Fruit fly (Drosophila melanogaster): ENCODE measurements around the gene CG5376.

CG5376 gene

DNA sequence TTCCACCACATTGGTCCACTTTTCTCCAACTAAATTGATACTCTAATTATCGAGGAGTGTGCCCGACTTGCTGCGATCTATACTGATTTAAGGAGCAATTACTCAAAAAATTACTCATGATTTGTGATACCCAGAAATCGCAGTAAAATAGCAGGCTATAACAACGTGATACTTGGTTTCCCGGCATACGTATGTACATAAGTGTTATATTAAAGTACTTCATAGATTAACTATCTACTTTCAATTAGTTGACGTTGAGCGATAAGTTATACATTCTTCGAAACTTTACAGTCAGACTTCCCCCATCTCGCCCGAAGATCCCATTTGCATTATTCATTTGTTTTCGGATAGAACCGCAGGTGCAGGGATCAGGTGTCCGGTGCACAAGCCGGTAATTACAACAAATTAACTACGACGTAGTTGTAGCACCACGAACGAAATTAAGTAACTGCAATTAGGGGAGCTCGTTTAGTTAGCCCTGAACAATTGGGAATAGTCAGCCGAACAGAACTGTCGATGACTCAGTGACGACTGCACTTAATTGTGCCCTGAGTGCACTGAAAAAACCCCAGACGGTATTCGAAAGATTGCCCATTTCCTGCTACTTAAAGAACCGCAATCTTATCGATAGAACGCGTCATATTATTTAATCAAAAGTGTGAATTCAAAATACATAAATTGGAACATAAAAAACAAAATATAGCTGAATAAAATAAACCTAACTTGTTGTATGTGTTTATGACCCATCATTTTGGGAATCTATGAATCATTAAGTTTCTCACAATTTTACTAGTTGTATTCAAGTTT is 37.0 kb upstream of the CG5376 start:
- TF ChIP-seq Sin3A (optimal IDR thresholded peaks at IDR 0.05) (no peak), Myc (optimal IDR thresholded peaks at IDR 0.05) (no peak), psq (optimal IDR thresholded peaks at IDR 0.05) (no peak), h (optimal IDR thresholded peaks at IDR 0.05) (no peak), insv (optimal IDR thresholded peaks at IDR 0.05) (no peak), ttk (optimal IDR thresholded peaks at IDR 0.05) (no peak)

DNA sequence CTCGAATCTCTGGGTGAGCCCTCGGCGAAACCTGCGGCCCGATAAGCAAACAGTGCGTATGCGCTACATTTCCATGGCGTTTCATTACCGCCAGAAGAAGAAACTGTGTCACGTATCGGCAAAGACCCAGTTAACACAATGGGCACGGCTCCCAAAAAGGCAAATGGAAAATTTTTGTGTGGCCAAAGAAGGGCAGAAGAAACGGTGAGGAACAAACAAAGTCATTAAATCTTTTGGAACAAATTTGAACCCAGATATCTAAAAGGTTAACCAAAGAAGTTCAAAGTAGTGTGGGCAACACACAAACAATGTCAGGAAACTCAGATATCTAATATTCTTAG is 36.3 kb upstream of the CG5376 start:
- TF ChIP-seq Sin3A (optimal IDR thresholded peaks at IDR 0.05) (no peak), insv (optimal IDR thresholded peaks at IDR 0.05) (no peak), h (optimal IDR thresholded peaks at IDR 0.05) (no peak), psq (optimal IDR thresholded peaks at IDR 0.05) (no peak), ttk (optimal IDR thresholded peaks at IDR 0.05) (no peak), Myc (optimal IDR thresholded peaks at IDR 0.05) (no peak)

DNA sequence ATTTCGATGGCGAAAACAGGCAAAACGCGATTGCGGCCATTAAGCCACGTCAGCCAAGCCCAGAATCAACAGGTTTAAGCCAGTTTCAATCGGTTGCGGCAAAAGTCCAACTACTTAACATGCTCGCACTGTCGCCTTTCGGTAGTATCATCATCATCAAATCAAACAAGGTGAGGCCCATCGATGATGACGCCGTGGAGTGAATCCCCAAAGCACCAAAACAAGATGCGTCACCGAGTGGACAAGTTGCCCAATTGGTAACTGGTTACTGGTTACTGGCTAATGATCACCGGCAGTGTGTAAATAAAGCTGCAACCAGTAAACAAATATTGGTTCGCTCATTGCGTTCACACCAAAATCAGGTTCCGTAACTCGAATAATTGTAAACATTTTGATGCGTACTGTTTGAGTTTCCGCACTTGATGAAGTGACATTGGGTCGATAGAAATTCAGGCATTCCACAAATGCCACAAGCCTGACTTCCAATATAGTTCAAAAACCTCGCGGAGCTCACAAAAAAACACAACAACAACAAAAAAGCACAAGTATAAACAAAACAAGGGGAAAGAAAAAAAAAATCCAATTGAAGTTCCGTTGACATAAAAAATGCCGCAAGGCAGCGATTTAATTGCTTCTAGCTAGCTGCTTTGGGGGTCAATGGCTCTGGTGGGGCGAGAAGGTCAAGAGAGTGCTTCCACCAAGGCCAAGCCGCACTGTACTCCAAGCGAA is 35.8 kb upstream of the CG5376 start:
- TF ChIP-seq Sin3A (optimal IDR thresholded peaks at IDR 0.05) (no peak), h (optimal IDR thresholded peaks at IDR 0.05) (no peak)

DNA sequence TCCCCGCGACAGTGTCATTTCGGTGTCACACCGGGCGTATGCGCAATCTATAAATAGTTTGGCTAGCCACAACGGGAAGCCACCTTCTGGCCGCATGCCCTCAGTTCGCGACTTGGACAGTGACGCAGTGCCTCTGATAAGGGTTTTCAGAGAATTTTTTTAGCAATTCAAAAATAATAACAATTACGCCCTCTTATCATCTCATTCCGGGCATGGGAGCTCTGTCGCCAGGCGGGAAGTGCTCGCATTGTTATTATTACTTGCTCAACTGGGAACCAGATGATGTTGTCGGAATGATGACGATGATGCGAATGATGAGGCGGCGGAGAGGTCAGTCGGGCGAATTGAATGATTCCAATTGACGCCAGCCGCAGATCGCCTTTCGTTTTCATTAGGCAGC is 34.1 kb upstream of the CG5376 start:
- no peak for TF ChIP-seq h (optimal IDR thresholded peaks at IDR 0.05)
- no peak for TF ChIP-seq Myc (optimal IDR thresholded peaks at IDR 0.05)
- TF ChIP-seq ttk (optimal IDR thresholded peaks at IDR 0.05), result no peak
- no peak for TF ChIP-seq psq (optimal IDR thresholded peaks at IDR 0.05)
- no peak for TF ChIP-seq Sin3A (optimal IDR thresholded peaks at IDR 0.05)
- TF ChIP-seq insv (optimal IDR thresholded peaks at IDR 0.05), result no peak

DNA sequence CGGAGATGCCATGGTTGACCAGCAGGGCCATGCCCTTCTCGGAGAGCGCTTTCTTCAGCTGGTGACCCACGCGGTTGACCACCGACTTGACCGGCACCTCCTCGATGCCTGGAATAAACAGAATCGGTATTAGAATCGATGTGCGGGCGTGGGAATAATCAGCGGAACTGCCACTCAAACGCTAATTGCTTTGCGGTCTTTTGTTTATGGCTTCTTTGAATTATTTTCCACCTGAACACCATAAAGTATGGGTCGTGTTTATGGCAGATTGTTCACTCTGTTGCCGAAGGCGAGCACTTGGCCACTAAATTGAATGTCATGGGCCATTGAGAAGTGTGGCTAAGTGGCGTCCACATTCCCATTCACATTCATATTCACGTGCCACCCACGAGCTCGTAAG is 33.3 kb upstream of the CG5376 start:
- TF ChIP-seq insv (optimal IDR thresholded peaks at IDR 0.05) (no peak), Sin3A (optimal IDR thresholded peaks at IDR 0.05) (no peak), ttk (optimal IDR thresholded peaks at IDR 0.05) (no peak), psq (optimal IDR thresholded peaks at IDR 0.05) (no peak), h (optimal IDR thresholded peaks at IDR 0.05) (no peak), Myc (optimal IDR thresholded peaks at IDR 0.05) (no peak)

DNA sequence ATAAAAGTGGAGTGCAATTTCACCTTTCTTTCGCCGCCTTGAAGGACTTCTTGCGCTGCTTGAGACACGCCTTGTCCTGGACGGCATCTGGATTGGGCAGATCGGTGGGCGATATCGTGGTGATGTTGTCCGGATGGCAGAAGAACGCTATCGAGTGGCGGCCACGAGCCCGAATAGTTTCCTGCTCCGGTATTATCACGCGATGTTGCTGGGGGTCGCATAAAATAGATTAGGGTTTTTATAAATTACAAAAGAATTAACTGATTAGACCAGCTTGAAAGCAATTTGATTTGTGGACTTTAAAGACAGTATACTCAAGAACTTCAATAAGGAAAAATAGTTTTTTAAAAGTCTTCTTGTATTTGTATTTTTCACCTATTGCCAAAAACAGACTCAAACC is 31.7 kb upstream of the CG5376 start:
- TF ChIP-seq ttk (optimal IDR thresholded peaks at IDR 0.05) (no peak), Sin3A (optimal IDR thresholded peaks at IDR 0.05) (no peak), psq (optimal IDR thresholded peaks at IDR 0.05) (no peak), h (optimal IDR thresholded peaks at IDR 0.05) (no peak), insv (optimal IDR thresholded peaks at IDR 0.05) (no peak), Myc (optimal IDR thresholded peaks at IDR 0.05) (no peak)

DNA sequence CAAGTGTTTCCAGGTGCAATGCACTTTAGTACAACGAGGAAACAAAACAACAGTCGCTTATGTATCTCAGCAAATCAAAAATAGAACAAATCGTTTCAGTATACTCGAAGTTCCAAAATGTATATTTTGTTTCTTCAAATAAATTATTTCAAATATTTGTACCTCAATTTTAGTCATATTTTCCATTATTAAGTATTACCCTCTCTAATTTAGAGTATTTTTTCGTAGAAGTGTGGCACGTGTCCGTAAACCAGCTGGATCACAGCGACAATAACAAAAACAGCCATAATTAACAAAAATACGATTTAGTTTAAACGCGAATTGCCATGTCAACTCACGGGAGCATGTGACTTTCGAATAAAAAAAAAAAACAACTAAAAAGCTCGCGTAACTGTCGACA is 30.0 kb upstream of the CG5376 start:
- TF ChIP-seq Myc (optimal IDR thresholded peaks at IDR 0.05), result no peak
- TF ChIP-seq Sin3A (optimal IDR thresholded peaks at IDR 0.05), result no peak
- no peak for TF ChIP-seq psq (optimal IDR thresholded peaks at IDR 0.05)
- TF ChIP-seq h (optimal IDR thresholded peaks at IDR 0.05), result no peak
- TF ChIP-seq insv (optimal IDR thresholded peaks at IDR 0.05), result no peak
- TF ChIP-seq ttk (optimal IDR thresholded peaks at IDR 0.05), result no peak

DNA sequence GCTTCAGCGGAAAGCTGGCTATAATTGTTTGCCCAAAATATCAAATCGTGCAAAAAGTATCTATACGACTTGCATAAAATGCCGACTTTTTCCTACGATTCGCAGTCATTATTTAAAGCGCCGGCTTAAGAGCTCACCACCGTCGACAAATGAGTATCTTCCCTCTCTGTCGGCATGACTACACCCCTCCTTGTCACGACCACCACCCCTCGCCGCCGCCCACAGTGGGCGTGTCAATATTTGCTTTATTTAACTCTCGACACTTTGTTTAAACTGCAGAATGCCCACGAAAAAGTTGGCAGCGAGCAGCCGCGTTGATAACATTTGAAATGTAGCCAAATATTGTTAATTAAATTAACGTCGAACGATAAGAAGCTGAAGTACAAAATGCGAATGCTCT is 29.5 kb upstream of the CG5376 start:
- TF ChIP-seq Myc (optimal IDR thresholded peaks at IDR 0.05), result no peak
- no peak for TF ChIP-seq h (optimal IDR thresholded peaks at IDR 0.05)
- no peak for TF ChIP-seq psq (optimal IDR thresholded peaks at IDR 0.05)
- TF ChIP-seq Sin3A (optimal IDR thresholded peaks at IDR 0.05), result no peak

DNA sequence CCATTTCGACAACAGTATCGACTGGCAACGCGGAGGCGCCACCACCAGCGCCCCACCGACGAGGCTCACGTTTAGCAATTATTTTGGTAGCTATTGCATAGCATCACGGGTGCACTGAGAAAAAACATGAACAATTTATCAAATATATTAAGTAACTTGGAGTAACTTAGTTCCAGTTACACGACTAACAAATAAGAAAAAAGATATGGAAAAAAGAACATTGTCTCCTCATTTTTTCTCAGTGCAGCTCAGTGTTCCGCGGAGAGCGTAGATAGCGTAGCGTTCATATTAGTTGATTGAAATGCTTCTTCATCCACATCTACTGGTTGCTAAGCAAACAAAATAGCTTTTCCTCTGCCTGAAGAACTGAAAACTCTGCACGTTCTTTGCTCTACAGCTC is 26.6 kb upstream of the CG5376 start:
- TF ChIP-seq psq (optimal IDR thresholded peaks at IDR 0.05) (no peak), insv (optimal IDR thresholded peaks at IDR 0.05) (no peak), Myc (optimal IDR thresholded peaks at IDR 0.05) (no peak), Sin3A (optimal IDR thresholded peaks at IDR 0.05) (no peak), ttk (optimal IDR thresholded peaks at IDR 0.05) (no peak), h (optimal IDR thresholded peaks at IDR 0.05) (no peak)

DNA sequence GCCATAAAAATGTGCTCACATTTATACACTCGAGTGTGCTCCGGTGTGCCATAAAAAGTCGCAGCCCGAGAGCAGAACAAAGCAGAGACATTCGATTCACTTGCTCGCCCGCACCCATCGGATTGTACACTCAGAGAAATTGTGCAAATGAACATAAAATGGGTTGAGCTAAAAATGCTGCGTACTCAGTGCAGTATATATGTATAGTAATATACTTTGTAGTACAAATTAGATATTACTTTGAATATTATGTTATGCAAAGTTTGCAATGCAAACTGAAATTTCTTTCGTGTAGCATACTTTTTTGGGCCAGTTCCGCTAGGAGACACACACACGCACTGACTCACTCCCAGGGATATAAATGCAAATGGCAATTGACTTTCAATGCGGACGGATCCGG is 14.9 kb upstream of the CG5376 start:
- TF ChIP-seq ttk (optimal IDR thresholded peaks at IDR 0.05) (no peak), Myc (optimal IDR thresholded peaks at IDR 0.05) (no peak), psq (optimal IDR thresholded peaks at IDR 0.05) (no peak), Sin3A (optimal IDR thresholded peaks at IDR 0.05) (no peak), h (optimal IDR thresholded peaks at IDR 0.05) (no peak), insv (optimal IDR thresholded peaks at IDR 0.05) (no peak)

DNA sequence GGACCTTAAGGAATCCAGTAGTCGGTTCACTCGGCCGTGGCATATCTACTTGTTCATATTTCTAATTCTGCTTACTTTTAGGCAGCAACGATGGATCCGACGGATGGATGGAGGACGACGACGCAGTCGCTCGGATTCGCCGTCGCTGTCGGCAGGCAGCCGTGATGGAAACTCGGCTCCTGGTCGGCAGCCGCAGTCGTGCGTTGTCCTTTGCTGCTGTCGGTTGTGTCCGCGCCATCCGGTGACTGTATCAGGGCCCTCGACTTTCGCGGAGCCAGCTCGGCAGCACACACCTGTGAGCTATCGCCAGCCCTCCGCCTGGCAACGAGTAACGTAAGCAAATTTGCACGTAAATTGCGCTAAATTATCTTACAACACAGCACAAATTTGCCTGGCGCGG is 8.3 kb upstream of the CG5376 start, which contains the start of gene Octbeta1R:
Gene Octbeta1R, plus strand, starts transcription at position 191 of the 400 bp plus-strand sequence.
- no peak for TF ChIP-seq Myc (optimal IDR thresholded peaks at IDR 0.05)
- no peak for TF ChIP-seq Sin3A (optimal IDR thresholded peaks at IDR 0.05)
- TF ChIP-seq ttk (optimal IDR thresholded peaks at IDR 0.05), result no peak
- no peak for TF ChIP-seq psq (optimal IDR thresholded peaks at IDR 0.05)
- no peak for TF ChIP-seq h (optimal IDR thresholded peaks at IDR 0.05)
- no peak for TF ChIP-seq insv (optimal IDR thresholded peaks at IDR 0.05)

DNA sequence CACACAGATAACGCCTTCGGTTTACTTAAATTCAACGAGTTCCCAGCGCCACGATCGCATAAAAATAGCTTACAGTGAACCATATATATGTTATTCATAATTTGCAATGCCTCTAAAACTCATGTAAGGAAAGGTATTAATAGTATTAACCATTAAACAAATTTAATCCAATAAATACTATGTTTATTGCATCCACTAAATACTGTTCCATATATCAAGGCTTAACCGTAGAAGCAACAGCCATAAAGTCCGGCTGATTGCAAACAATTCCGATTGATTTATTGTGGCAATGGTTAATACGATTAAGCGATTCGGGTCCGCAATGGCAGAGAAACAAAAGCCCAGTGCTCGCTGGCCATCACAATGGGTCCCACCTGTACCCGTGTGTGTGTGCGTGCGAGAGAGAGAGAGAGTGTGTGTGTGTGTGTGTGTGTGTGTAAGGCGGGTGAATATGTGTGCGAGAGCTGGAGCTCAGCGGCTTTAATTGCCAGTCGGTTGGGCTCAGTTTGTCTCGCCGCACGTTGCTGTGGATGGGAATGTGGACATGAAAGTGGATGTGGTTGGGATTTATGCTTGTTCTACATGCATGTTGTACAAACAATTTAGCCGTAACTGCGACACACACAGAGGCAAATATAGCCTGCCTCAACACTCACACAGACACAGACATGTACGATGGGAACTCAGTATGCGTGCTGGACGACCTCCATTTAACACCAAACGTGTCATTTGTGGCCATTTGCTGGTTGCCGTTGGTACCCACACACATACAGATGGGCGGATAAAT is 6.0 kb upstream of the CG5376 start:
- no peak for TF ChIP-seq Sin3A (optimal IDR thresholded peaks at IDR 0.05)
- TF ChIP-seq psq (optimal IDR thresholded peaks at IDR 0.05), result no peak

Measured in Kc167 (cell line).